Worm (Caenorhabditis elegans) whole organism, L1 larva: ENCODE results near the gene aex-4.

ENCODE experiments used
- C04F5.9 ChIP-seq: sonication (generic microtip); optimal IDR thresholded peaks from 2 replicates; lab custom pipeline; 2016; ENCODE audit warnings: missing genetic modification characterization, missing compliant biosample characterization
- C34B4.2 ChIP-seq: sonication (generic microtip); optimal IDR thresholded peaks from 2 replicates; lab custom pipeline; 2017; ENCODE audit warnings: mild to moderate bottlenecking, missing genetic modification characterization, missing compliant biosample characterization
- aha-1 ChIP-seq: fragments of 150-350 bp; optimal IDR thresholded peaks from 2 replicates; lab custom pipeline; 2014; ENCODE audit warnings: missing biosample characterization, missing genetic modification characterization
- alr-1 ChIP-seq: fragments of 200-800 bp; sonication (Bioruptor generic); optimal IDR thresholded peaks from 2 replicates; lab custom pipeline; 2018; ENCODE audit warnings: borderline replicate concordance, mild to moderate bottlenecking, missing genetic modification characterization, missing compliant biosample characterization
- ama-1 ChIP-seq: fragments of 150-350 bp; optimal IDR thresholded peaks from 2 replicates; lab custom pipeline; 2014
- ceh-63 ChIP-seq: fragments of 200-800 bp; sonication (Bioruptor generic); optimal IDR thresholded peaks from 2 replicates; lab custom pipeline; 2018; ENCODE audit warnings: mild to moderate bottlenecking, missing genetic modification characterization, missing compliant biosample characterization
- ceh-82 ChIP-seq, 3 experiments: fragments of 150-350 bp in 1 of 3; sonication (generic microtip) in 2 of 3; optimal IDR thresholded peaks; 2 replicates each; lab custom pipeline; 2014 to 2017; ENCODE audit warnings: missing biosample characterization in 3 of 3, missing genetic modification characterization in 3 of 3
- ceh-88 ChIP-seq: fragments of 200-800 bp; sonication (Bioruptor generic); IDR thresholded peaks from 2 replicates; pipeline ENCODE4 v1.3.6; 2022; ENCODE audit warnings: missing genetic modification characterization, missing compliant biosample characterization
- ceh-90 ChIP-seq: sonication (generic microtip); optimal IDR thresholded peaks from 2 replicates; lab custom pipeline; 2016; ENCODE audit warnings: missing genetic modification characterization, missing compliant biosample characterization
- ces-1 ChIP-seq: fragments of 150-350 bp; optimal IDR thresholded peaks from 2 replicates; lab custom pipeline; 2014; ENCODE audit warnings: missing biosample characterization, missing genetic modification reagents, missing genetic modification characterization
- dpl-1 ChIP-seq, 3 experiments: fragments of 150-350 bp in 2 of 3; sonication (generic microtip) in 1 of 3; optimal IDR thresholded peaks; 2 replicates each; lab custom pipeline; 2014 to 2017; ENCODE audit warnings: missing biosample characterization in 3 of 3, missing genetic modification characterization in 3 of 3, missing genetic modification reagents in 3 of 3
- dsc-1 ChIP-seq: sonication (generic microtip); optimal IDR thresholded peaks from 2 replicates; lab custom pipeline; 2016; ENCODE audit warnings: mild to moderate bottlenecking, missing genetic modification characterization, missing compliant biosample characterization
- efl-1 ChIP-seq, 4 experiments: fragments of 150-350 bp; optimal IDR thresholded peaks in 3 of 4; peaks in 1 of 4; 1 replicate in 1 of 4; 2 replicates in 3 of 4; lab custom pipeline; 2014; ENCODE audit warnings: missing biosample characterization in 2 of 4, missing genetic modification characterization in 2 of 4, missing genetic modification reagents in 2 of 4
- efl-3 ChIP-seq: fragments of 200-800 bp; sonication (Bioruptor generic); optimal IDR thresholded peaks from 2 replicates; lab custom pipeline; 2018; ENCODE audit warnings: mild to moderate bottlenecking, missing genetic modification characterization, missing compliant biosample characterization
- elt-2 ChIP-seq: sonication (generic microtip); optimal IDR thresholded peaks from 2 replicates; lab custom pipeline; 2016; ENCODE audit warnings: missing genetic modification characterization, mild to moderate bottlenecking, inconsistent platforms, missing compliant biosample characterization, missing genetic modification reagents
- fkh-10 ChIP-seq: sonication (generic microtip); optimal IDR thresholded peaks from 2 replicates; lab custom pipeline; 2017; ENCODE audit warnings: missing biosample characterization, missing genetic modification reagents, missing genetic modification characterization
- fkh-4 ChIP-seq: sonication (generic microtip); optimal IDR thresholded peaks from 2 replicates; lab custom pipeline; 2016; ENCODE audit warnings: missing compliant biosample characterization, missing genetic modification characterization, borderline replicate concordance
- fkh-8 ChIP-seq: sonication (generic microtip); optimal IDR thresholded peaks from 2 replicates; lab custom pipeline; 2016; ENCODE audit warnings: mild to moderate bottlenecking, missing genetic modification characterization, missing compliant biosample characterization
- fos-1 ChIP-seq: fragments of 150-350 bp; optimal IDR thresholded peaks from 2 replicates; lab custom pipeline; 2014; ENCODE audit warnings: missing biosample characterization, missing genetic modification characterization
- hlh-17 ChIP-seq: fragments of 200-800 bp; sonication (Bioruptor generic); optimal IDR thresholded peaks from 2 replicates; lab custom pipeline; 2018; ENCODE audit warnings: missing genetic modification characterization, mild to moderate bottlenecking, missing compliant biosample characterization, moderate library complexity, borderline replicate concordance
- hpl-2 ChIP-seq: fragments of 150-350 bp; optimal IDR thresholded peaks from 2 replicates; lab custom pipeline; 2014; ENCODE audit warnings: missing biosample characterization, missing genetic modification reagents, missing genetic modification characterization
- irx-1 ChIP-seq: sonication (generic microtip); optimal IDR thresholded peaks from 2 replicates; lab custom pipeline; 2016; ENCODE audit warnings: missing genetic modification characterization, missing compliant biosample characterization
- jun-1 ChIP-seq: fragments of 150-350 bp; optimal IDR thresholded peaks from 2 replicates; lab custom pipeline; 2014; ENCODE audit warnings: missing biosample characterization, missing genetic modification reagents, missing genetic modification characterization
- lin-13 ChIP-seq: fragments of 150-350 bp; optimal IDR thresholded peaks from 2 replicates; lab custom pipeline; 2014; ENCODE audit warnings: missing biosample characterization, missing genetic modification reagents, missing genetic modification characterization
- lin-14 ChIP-seq: fragments of 200-800 bp; sonication (Bioruptor generic); optimal IDR thresholded peaks from 2 replicates; lab custom pipeline; 2018; ENCODE audit warnings: mild to moderate bottlenecking, missing genetic modification characterization, moderate library complexity, missing compliant biosample characterization
- lin-35 ChIP-seq, 2 experiments: fragments of 150-350 bp; optimal IDR thresholded peaks; 2 replicates each; lab custom pipeline; 2014; ENCODE audit warnings: missing biosample characterization in 2 of 2, missing genetic modification characterization in 2 of 2, missing genetic modification reagents in 2 of 2
- lir-3 ChIP-seq: sonication (generic microtip); optimal IDR thresholded peaks from 2 replicates; lab custom pipeline; 2016; ENCODE audit warnings: mild to moderate bottlenecking, missing genetic modification characterization, moderate library complexity, missing compliant biosample characterization; ENCODE audit not compliant: poor library complexity
- lsy-2 ChIP-seq, 2 experiments: fragments of 150-350 bp; optimal IDR thresholded peaks; 2 replicates each; lab custom pipeline; 2014; ENCODE audit warnings: missing biosample characterization in 2 of 2, missing genetic modification characterization in 2 of 2
- mdl-1 ChIP-seq, 2 experiments: fragments of 150-350 bp; optimal IDR thresholded peaks; 2 replicates each; lab custom pipeline; 2014 to 2017; ENCODE audit warnings: missing biosample characterization in 2 of 2, missing genetic modification characterization in 2 of 2, inconsistent platforms in 1 of 2
- mef-2 ChIP-seq: fragments of 150-350 bp; optimal IDR thresholded peaks from 2 replicates; lab custom pipeline; 2014; ENCODE audit warnings: missing biosample characterization, missing genetic modification characterization
- mep-1 ChIP-seq: fragments of 150-350 bp; optimal IDR thresholded peaks from 2 replicates; lab custom pipeline; 2014; ENCODE audit warnings: missing biosample characterization, missing genetic modification characterization
- nhr-11 ChIP-seq: fragments of 150-350 bp; optimal IDR thresholded peaks from 2 replicates; lab custom pipeline; 2014; ENCODE audit warnings: missing biosample characterization, missing genetic modification characterization
- nhr-12 ChIP-seq: sonication (generic microtip); optimal IDR thresholded peaks from 2 replicates; lab custom pipeline; 2017; ENCODE audit warnings: missing biosample characterization, missing genetic modification characterization
- nhr-20 ChIP-seq: sonication (generic microtip); optimal IDR thresholded peaks from 2 replicates; lab custom pipeline; 2016; ENCODE audit warnings: mild to moderate bottlenecking, missing genetic modification characterization, missing compliant biosample characterization
- nhr-47 ChIP-seq: sonication (generic microtip); optimal IDR thresholded peaks from 2 replicates; lab custom pipeline; 2016; ENCODE audit warnings: mild to moderate bottlenecking, missing genetic modification characterization, moderate library complexity, missing compliant biosample characterization
- nhr-77 ChIP-seq: fragments of 150-350 bp; optimal IDR thresholded peaks from 2 replicates; lab custom pipeline; 2014; ENCODE audit warnings: missing biosample characterization, missing genetic modification characterization
- nhr-85 ChIP-seq: sonication (generic microtip); peaks from one replicate; lab custom pipeline; 2016; ENCODE audit warnings: missing genetic modification characterization, inconsistent platforms, missing compliant biosample characterization
- nhr-90 ChIP-seq: sonication (generic microtip); optimal IDR thresholded peaks from 2 replicates; lab custom pipeline; 2016; ENCODE audit warnings: mild to moderate bottlenecking, missing genetic modification characterization, missing compliant biosample characterization; ENCODE audit not compliant: poor library complexity
- pag-3 ChIP-seq: sonication (generic microtip); optimal IDR thresholded peaks from 2 replicates; lab custom pipeline; 2017; ENCODE audit warnings: missing genetic modification characterization, mild to moderate bottlenecking, missing compliant biosample characterization, antibody characterized with exemption, borderline replicate concordance; ENCODE audit not compliant: insufficient read depth
- rnt-1 ChIP-seq: sonication (generic microtip); optimal IDR thresholded peaks from 2 replicates; lab custom pipeline; 2016; ENCODE audit warnings: mild to moderate bottlenecking, missing genetic modification characterization, moderate library complexity, missing compliant biosample characterization
- sox-4 ChIP-seq: sonication (generic microtip); optimal IDR thresholded peaks from 2 replicates; lab custom pipeline; 2016; ENCODE audit warnings: missing genetic modification characterization, missing compliant biosample characterization
- sptf-1 ChIP-seq: fragments of 150-350 bp; optimal IDR thresholded peaks from 2 replicates; lab custom pipeline; 2014; ENCODE audit warnings: missing biosample characterization, missing genetic modification characterization
- sup-37 ChIP-seq: fragments of 200-800 bp; sonication (Bioruptor generic); optimal IDR thresholded peaks from 2 replicates; lab custom pipeline; 2018; ENCODE audit warnings: mild to moderate bottlenecking, missing genetic modification characterization, missing compliant biosample characterization
- tbx-2 ChIP-seq: sonication (generic microtip); optimal IDR thresholded peaks from 2 replicates; lab custom pipeline; 2016; ENCODE audit warnings: missing genetic modification characterization, missing compliant biosample characterization
- unc-130 ChIP-seq: fragments of 150-350 bp; optimal IDR thresholded peaks from 2 replicates; lab custom pipeline; 2017; ENCODE audit warnings: missing biosample characterization, missing genetic modification characterization, inconsistent platforms
- unc-30 ChIP-seq: sonication (generic microtip); optimal IDR thresholded peaks from 2 replicates; lab custom pipeline; 2017; ENCODE audit warnings: missing biosample characterization, missing genetic modification characterization
- unc-86 ChIP-seq: sonication (generic microtip); optimal IDR thresholded peaks from 2 replicates; lab custom pipeline; 2016; ENCODE audit warnings: missing genetic modification characterization, missing compliant biosample characterization
- vab-15 ChIP-seq: sonication (generic microtip); optimal IDR thresholded peaks from 2 replicates; lab custom pipeline; 2017; ENCODE audit warnings: missing genotype, mild to moderate bottlenecking, missing genetic modification characterization, missing compliant biosample characterization
- xbp-1 ChIP-seq: sonication (generic microtip); optimal IDR thresholded peaks from 2 replicates; lab custom pipeline; 2016; ENCODE audit warnings: missing genetic modification characterization, missing compliant biosample characterization
- zag-1 ChIP-seq: fragments of 150-350 bp; optimal IDR thresholded peaks from 2 replicates; lab custom pipeline; 2014; ENCODE audit warnings: missing biosample characterization, missing genetic modification characterization
- zip-4 ChIP-seq: fragments of 200-800 bp; sonication (Bioruptor generic); optimal IDR thresholded peaks from 2 replicates; lab custom pipeline; 2018; ENCODE audit warnings: mild to moderate bottlenecking, missing genetic modification characterization, moderate library complexity, missing compliant biosample characterization
- ztf-11 ChIP-seq, 2 experiments: sonication (generic microtip); optimal IDR thresholded peaks; 2 replicates each; lab custom pipeline; 2016 to 2017; ENCODE audit warnings: missing genetic modification characterization in 2 of 2, missing biosample characterization in 1 of 2, missing compliant biosample characterization in 1 of 2

aex-4 gene

ce11 chrX:3694172-3694571 is 34.9 kb upstream of the aex-4 start:
- TF ChIP-seq ama-1 (no peak), vab-15 (tag; lab: Kevin White, UChicago) (no peak), lir-3 (tag; lab: Kevin White, UChicago) (no peak), efl-1 (optimal IDR thresholded peaks at IDR 0.05; lab: Kevin White, UChicago) (no peak), efl-1 (GFP tag; optimal IDR thresholded peaks at IDR 0.05 in 1 of 2; lab: Kevin White, UChicago) (no peak), nhr-47 (peak; percentile 32), hlh-17 (GFP tag; lab: Kevin White, UChicago) (no peak), aha-1 (tag; lab: Kevin White, UChicago) (no peak), unc-30 (tag; lab: Kevin White, UChicago) (no peak), nhr-11 (no peak), unc-130 (tag; lab: Kevin White, UChicago) (no peak), ceh-63 (GFP tag; lab: Kevin White, UChicago) (peak; percentile 90), dpl-1 (GFP tag; optimal IDR thresholded peaks at IDR 0.05; lab: Kevin White, UChicago) (peak in 1 of 3 experiments; percentile 29), mep-1 (peak; percentile 7), irx-1 (tag; lab: Kevin White, UChicago) (no peak), rnt-1 (peak; percentile 24), mef-2 (tag; lab: Kevin White, UChicago) (no peak), nhr-77 (tag; lab: Kevin White, UChicago) (no peak), nhr-85 (no peak), ceh-90 (tag; lab: Kevin White, UChicago) (no peak), unc-86 (tag; lab: Kevin White, UChicago) (peak; percentile 7), fkh-10 (GFP tag; lab: Kevin White, UChicago) (peak; percentile 35), efl-3 (GFP tag; lab: Kevin White, UChicago) (no peak), nhr-20 (tag; lab: Kevin White, UChicago) (peak; percentile 5), sox-4 (tag; lab: Kevin White, UChicago) (no peak), pag-3 (tag; lab: Kevin White, UChicago) (no peak), ceh-88 (GFP tag; lab: Robert Waterston, UW) (no peak), xbp-1 (tag; lab: Kevin White, UChicago) (peak; percentile 34), dsc-1 (tag; lab: Kevin White, UChicago) (no peak), lsy-2 (tag; optimal IDR thresholded peaks at IDR 0.05; lab: Kevin White, UChicago) (peak in 1 of 2 experiments; percentile 37), nhr-12 (tag; lab: Kevin White, UChicago) (no peak), elt-2 (no peak), lin-35 (GFP tag; optimal IDR thresholded peaks at IDR 0.05; lab: Kevin White, UChicago) (peak; percentile 17 to 42), fkh-4 (tag; lab: Kevin White, UChicago) (no peak), zip-4 (GFP tag; lab: Kevin White, UChicago) (no peak), ztf-11 (tag; optimal IDR thresholded peaks at IDR 0.05; lab: Kevin White, UChicago) (peak in 1 of 2 experiments; percentile 29), mdl-1 (tag; optimal IDR thresholded peaks at IDR 0.05; lab: Kevin White, UChicago) (peak in 1 of 2 experiments; percentile 66), C34B4.2 (no peak), ces-1 (GFP tag; lab: Kevin White, UChicago) (no peak), fkh-8 (peak; percentile 50), zag-1 (tag; lab: Kevin White, UChicago) (no peak), nhr-90 (tag; lab: Kevin White, UChicago) (no peak), fos-1 (tag; lab: Kevin White, UChicago) (no peak), ceh-82 (tag; optimal IDR thresholded peaks at IDR 0.05; lab: Kevin White, UChicago) (peak in 2 of 3 experiments; percentile 1 to 49), C04F5.9 (tag; lab: Kevin White, UChicago) (no peak), alr-1 (tag; lab: Kevin White, UChicago) (no peak), tbx-2 (tag; lab: Kevin White, UChicago) (peak; percentile 23), sup-37 (no peak), hpl-2 (GFP tag; lab: Kevin White, UChicago) (no peak), lin-13 (GFP tag; lab: Kevin White, UChicago) (no peak), lin-14 (GFP tag; lab: Kevin White, UChicago) (peak; percentile 81), sptf-1 (tag; lab: Kevin White, UChicago) (no peak), jun-1 (no peak)
